Worm (Caenorhabditis elegans): ENCODE measurements around the gene C31E10.5.

Gene C31E10.5

ce11 chrX:13950620-13951152 is 44.9 kb downstream of the C31E10.5 start (continued):
- no peak for TF ChIP-seq nhr-12 (tag; optimal IDR thresholded peaks at IDR 0.05)
- TF ChIP-seq ama-1 (optimal IDR thresholded peaks at IDR 0.05) = no peak

ce11 chrX:13948810-13949209 is 46.8 kb downstream of the C31E10.5 start, which contains the start of gene alg-1:
TSS of gene alg-1 (plus strand) at chrX:13949110.
- TF ChIP-seq elt-1 (tag; optimal IDR thresholded peaks at IDR 0.05) (no peak), eor-1 (tag; optimal IDR thresholded peaks at IDR 0.05) (no peak), nhr-77 (tag; optimal IDR thresholded peaks at IDR 0.05) (no peak), unc-62 (GFP tag; optimal IDR thresholded peaks at IDR 0.05) (no peak), ZK546.5 (tag; optimal IDR thresholded peaks at IDR 0.05) (no peak), skn-1 (tag; optimal IDR thresholded peaks at IDR 0.05) (no peak), ztf-4 (tag; optimal IDR thresholded peaks at IDR 0.05) (no peak), pqm-1 (tag; optimal IDR thresholded peaks at IDR 0.05) (no peak), mml-1 (tag; optimal IDR thresholded peaks at IDR 0.05) (no peak), nhr-11 (tag; optimal IDR thresholded peaks at IDR 0.05) (no peak), nfya-1 (tag; optimal IDR thresholded peaks at IDR 0.05; ENCODE audit: insufficient read depth) (no peak)

- peak; percentile 65 for TF ChIP-seq hmg-11 (tag; optimal IDR thresholded peaks at IDR 0.05)
- no peak for TF ChIP-seq mdl-1 (tag; optimal IDR thresholded peaks at IDR 0.05)
- TF ChIP-seq egl-27 (tag; optimal IDR thresholded peaks at IDR 0.05) = no peak
- TF ChIP-seq ceh-16 (tag; optimal IDR thresholded peaks at IDR 0.05) = no peak
- TF ChIP-seq nhr-12 (tag; optimal IDR thresholded peaks at IDR 0.05) = no peak
- no peak for TF ChIP-seq unc-39 (tag; optimal IDR thresholded peaks at IDR 0.05)
- TF ChIP-seq ceh-9 (tag; optimal IDR thresholded peaks at IDR 0.05) = no peak
- no peak for TF ChIP-seq nhr-25 (tag; optimal IDR thresholded peaks at IDR 0.05)
- TF ChIP-seq pqm-1 (tag; optimal IDR thresholded peaks at IDR 0.05) = no peak
- no peak for TF ChIP-seq nhr-237 (tag; optimal IDR thresholded peaks at IDR 0.05)
- TF ChIP-seq unc-62 (GFP tag; optimal IDR thresholded peaks at IDR 0.05) = no peak
- no peak for TF ChIP-seq nhr-77 (tag; optimal IDR thresholded peaks at IDR 0.05)
- peak; percentile 53 for TF ChIP-seq lin-39 (tag; optimal IDR thresholded peaks at IDR 0.05)
- no peak for TF ChIP-seq lsy-12 (tag; optimal IDR thresholded peaks at IDR 0.05)
- no peak for TF ChIP-seq fos-1 (tag; optimal IDR thresholded peaks at IDR 0.05)
- TF ChIP-seq fkh-2 (tag; optimal IDR thresholded peaks at IDR 0.05) = no peak
- peak; percentile 51 for TF ChIP-seq egl-5 (tag; optimal IDR thresholded peaks at IDR 0.05)
- TF ChIP-seq daf-12 (tag; optimal IDR thresholded peaks at IDR 0.05) = no peak
- TF ChIP-seq tbx-2 (tag; optimal IDR thresholded peaks at IDR 0.05) = no peak
- no peak for TF ChIP-seq jun-1 (tag; optimal IDR thresholded peaks at IDR 0.05)
- no peak for TF ChIP-seq nhr-28 (tag; optimal IDR thresholded peaks at IDR 0.05)
- TF ChIP-seq nfya-1 (tag; optimal IDR thresholded peaks at IDR 0.05; ENCODE audit: insufficient read depth) = no peak
Measured at ce11 chrX:13948167-13948566, 47.5 kb downstream of the C31E10.5 start.

ce11 chrX:13946693-13947583 is 48.7 kb downstream of the C31E10.5 start:
- TF ChIP-seq elt-2 (tag; optimal IDR thresholded peaks at IDR 0.05) (peak; percentile 76), nfya-1 (tag; optimal IDR thresholded peaks at IDR 0.05; ENCODE audit: insufficient read depth) (no peak), pqm-1 (tag; optimal IDR thresholded peaks at IDR 0.05) (peak; percentile 44)

ce11 chrX:13945524-13945923 is 50.1 kb downstream of the C31E10.5 start:
- TF ChIP-seq nhr-12 (tag; optimal IDR thresholded peaks at IDR 0.05) (no peak), elt-2 (tag; optimal IDR thresholded peaks at IDR 0.05) (peak; percentile 23), ceh-9 (tag; optimal IDR thresholded peaks at IDR 0.05) (no peak), ztf-11 (tag; optimal IDR thresholded peaks at IDR 0.05) (no peak), jun-1 (tag; optimal IDR thresholded peaks at IDR 0.05) (no peak), ztf-4 (tag; optimal IDR thresholded peaks at IDR 0.05) (no peak), elt-3 (tag; optimal IDR thresholded peaks at IDR 0.05) (no peak), lsy-12 (tag; optimal IDR thresholded peaks at IDR 0.05) (no peak), pha-4 (tag; optimal IDR thresholded peaks at IDR 0.05) (peak; percentile 32), mml-1 (tag; optimal IDR thresholded peaks at IDR 0.05) (no peak), sea-2 (GFP tag; optimal IDR thresholded peaks at IDR 0.05) (no peak), nhr-23 (tag; optimal IDR thresholded peaks at IDR 0.05) (no peak), fkh-2 (tag; optimal IDR thresholded peaks at IDR 0.05) (no peak), nhr-67 (tag; optimal IDR thresholded peaks at IDR 0.05) (no peak), ceh-82 (tag; optimal IDR thresholded peaks at IDR 0.05) (no peak), unc-62 (GFP tag; optimal IDR thresholded peaks at IDR 0.05) (peak; percentile 31), ZK546.5 (tag; optimal IDR thresholded peaks at IDR 0.05) (no peak), hmg-11 (tag; optimal IDR thresholded peaks at IDR 0.05) (peak; percentile 92), nhr-25 (tag; optimal IDR thresholded peaks at IDR 0.05) (no peak), elt-1 (tag; optimal IDR thresholded peaks at IDR 0.05) (no peak), nhr-237 (tag; optimal IDR thresholded peaks at IDR 0.05) (no peak), nhr-43 (tag; optimal IDR thresholded peaks at IDR 0.05; ENCODE audit: poor library complexity, severe bottlenecking) (no peak), unc-39 (tag; optimal IDR thresholded peaks at IDR 0.05) (no peak), lin-15B (tag; optimal IDR thresholded peaks at IDR 0.05) (peak; percentile 65), nhr-77 (tag; optimal IDR thresholded peaks at IDR 0.05) (no peak), nhr-76 (tag; optimal IDR thresholded peaks at IDR 0.05) (no peak), ceh-16 (tag; optimal IDR thresholded peaks at IDR 0.05) (no peak), egl-5 (tag; optimal IDR thresholded peaks at IDR 0.05) (no peak), skn-1 (tag; optimal IDR thresholded peaks at IDR 0.05) (no peak)

All from whole organism, L3 larva.